Worm (Caenorhabditis elegans) whole organism, L4 larva: Measurements from ENCODE around the gene nspc-13.

Source experiments
- Y48G9A.11 ChIP-seq: fragments of 200-800 bp; sonication (Bioruptor generic); IDR thresholded peaks from 2 replicates; pipeline ENCODE4 v1.3.6; 2022; ENCODE audit warnings: missing genetic modification reagents, missing genetic modification characterization, missing compliant biosample characterization
- Y5F2A.4 ChIP-seq: fragments of 200-800 bp; sonication (Bioruptor generic); optimal IDR thresholded peaks from 2 replicates; lab custom pipeline; 2018; ENCODE audit warnings: mild to moderate bottlenecking, missing genetic modification characterization, missing compliant biosample characterization
- Y75B8A.6 ChIP-seq: fragments of 200-800 bp; sonication (Bioruptor generic); IDR thresholded peaks from 2 replicates; pipeline ENCODE4 v1.3.6; 2022; ENCODE audit warnings: missing genetic modification reagents, missing genetic modification characterization, missing compliant biosample characterization
- ZK337.2 ChIP-seq: fragments of 200-800 bp; sonication (Bioruptor generic); IDR thresholded peaks from 2 replicates; pipeline ENCODE4 v1.3.6; 2022; ENCODE audit warnings: missing genetic modification reagents, missing genetic modification characterization, missing compliant biosample characterization
- ZK546.5 ChIP-seq, 2 experiments: sonication (generic microtip); optimal IDR thresholded peaks; 2 replicates each; lab custom pipeline; 2017; ENCODE audit warnings: missing biosample characterization in 2 of 2, missing genetic modification characterization in 2 of 2
- aha-1 ChIP-seq: fragments of 150-350 bp; peaks from one replicate; lab custom pipeline; 2014; ENCODE audit warnings: missing biosample characterization, missing genetic modification characterization
- ceh-28 ChIP-seq: fragments of 150-350 bp; optimal IDR thresholded peaks from 2 replicates; lab custom pipeline; 2014; ENCODE audit warnings: missing biosample characterization, missing genetic modification reagents, missing genetic modification characterization
- ceh-32 ChIP-seq: sonication (generic microtip); optimal IDR thresholded peaks from 2 replicates; lab custom pipeline; 2016; ENCODE audit warnings: mild to moderate bottlenecking, missing genetic modification characterization, missing compliant biosample characterization; ENCODE audit not compliant: poor library complexity
- ctbp-1 ChIP-seq: fragments of 200-800 bp; sonication (Bioruptor generic); IDR thresholded peaks from 2 replicates; pipeline ENCODE4 v1.3.6; 2022; ENCODE audit warnings: missing genetic modification reagents, missing genetic modification characterization, missing compliant biosample characterization
- dmd-6 ChIP-seq: fragments of 200-800 bp; sonication (Bioruptor generic); IDR thresholded peaks from 2 replicates; pipeline ENCODE4 v1.3.6; 2022; ENCODE audit warnings: missing genetic modification reagents, missing genetic modification characterization, missing compliant biosample characterization
- dmd-8 ChIP-seq: fragments of 200-800 bp; sonication (Bioruptor generic); IDR thresholded peaks from 2 replicates; pipeline ENCODE4 v1.3.6; 2022; ENCODE audit warnings: missing genetic modification characterization, missing compliant biosample characterization
- dmd-9 ChIP-seq: fragments of 200-800 bp; sonication (Bioruptor generic); IDR thresholded peaks from 2 replicates; pipeline ENCODE4 v1.3.6; 2022; ENCODE audit warnings: missing genetic modification reagents, missing genetic modification characterization, missing compliant biosample characterization
- duxl-1 ChIP-seq: sonication (generic microtip); optimal IDR thresholded peaks from 2 replicates; lab custom pipeline; 2016; ENCODE audit warnings: mild to moderate bottlenecking, missing genetic modification characterization, moderate library complexity, missing compliant biosample characterization; ENCODE audit not compliant: poor library complexity
- egl-43 ChIP-seq: fragments of 200-800 bp; sonication (Bioruptor generic); IDR thresholded peaks from 2 replicates; pipeline ENCODE4 v1.3.6; 2022; ENCODE audit warnings: missing genetic modification reagents, missing genetic modification characterization, missing compliant biosample characterization
- gei-8 ChIP-seq: fragments of 200-800 bp; sonication (Bioruptor generic); optimal IDR thresholded peaks from 2 replicates; lab custom pipeline; 2018; ENCODE audit warnings: mild to moderate bottlenecking, missing genetic modification characterization, missing compliant biosample characterization
- hif-1 ChIP-seq, 2 experiments: sonication (generic microtip); optimal IDR thresholded peaks; 2 replicates each; lab custom pipeline; 2016 to 2017; ENCODE audit warnings: missing compliant biosample characterization in 2 of 2, missing genetic modification characterization in 2 of 2, missing genetic modification reagents in 2 of 2, missing genotype in 2 of 2, mild to moderate bottlenecking in 1 of 2
- hlh-11 ChIP-seq: fragments of 200-800 bp; sonication (Bioruptor generic); optimal IDR thresholded peaks from 2 replicates; lab custom pipeline; 2018; ENCODE audit warnings: mild to moderate bottlenecking, missing genetic modification characterization, missing compliant biosample characterization
- hmg-1.1 ChIP-seq: fragments of 200-800 bp; sonication (Bioruptor generic); IDR thresholded peaks from 2 replicates; pipeline ENCODE4 v1.3.6; 2022; ENCODE audit warnings: missing genetic modification reagents, missing genetic modification characterization, missing compliant biosample characterization
- jun-1 ChIP-seq: fragments of 150-350 bp; optimal IDR thresholded peaks from 2 replicates; lab custom pipeline; 2014; ENCODE audit warnings: missing biosample characterization, missing genetic modification reagents, missing genetic modification characterization
- lim-7 ChIP-seq: fragments of 200-800 bp; sonication (Bioruptor generic); IDR thresholded peaks from 2 replicates; pipeline ENCODE4 v1.3.6; 2022; ENCODE audit warnings: missing genetic modification characterization, missing compliant biosample characterization
- lin-1 ChIP-seq: fragments of 200-800 bp; sonication (Bioruptor generic); IDR thresholded peaks from 2 replicates; pipeline ENCODE4 v1.3.6; 2022; ENCODE audit warnings: missing genetic modification reagents, missing genetic modification characterization, missing compliant biosample characterization
- lin-29 ChIP-seq: fragments of 200-800 bp; sonication (Bioruptor generic); IDR thresholded peaks from 2 replicates; pipeline ENCODE4 v1.3.6; 2022; ENCODE audit warnings: missing genetic modification reagents, missing genetic modification characterization, missing compliant biosample characterization
- lin-39 ChIP-seq: fragments of 150-350 bp; optimal IDR thresholded peaks from 2 replicates; lab custom pipeline; 2014; ENCODE audit warnings: missing biosample characterization, missing genetic modification reagents, missing genetic modification characterization
- madf-5 ChIP-seq, 2 experiments: fragments of 200-800 bp; sonication (Bioruptor generic); IDR thresholded peaks; 2 replicates each; pipeline ENCODE4 v1.3.6; 2022; ENCODE audit warnings: missing compliant biosample characterization in 2 of 2, missing genetic modification characterization in 2 of 2
- madf-9 ChIP-seq: fragments of 200-800 bp; sonication (Bioruptor generic); conservative IDR thresholded peaks from 2 replicates; pipeline ENCODE4 v1.3.6; 2022; ENCODE audit warnings: missing genetic modification reagents, missing genetic modification characterization, missing compliant biosample characterization
- mdl-1 ChIP-seq, 2 experiments: fragments of 150-350 bp in 1 of 2; sonication (generic microtip) in 1 of 2; optimal IDR thresholded peaks; 2 replicates each; lab custom pipeline; 2014 to 2017; ENCODE audit warnings: missing biosample characterization in 2 of 2, missing genetic modification characterization in 2 of 2
- mep-1 ChIP-seq: fragments of 150-350 bp; sonication (generic microtip); optimal IDR thresholded peaks from 3 replicates; lab custom pipeline; 2014; ENCODE audit warnings: missing biosample characterization, missing genetic modification characterization
- mes-2 ChIP-seq: sonication (generic microtip); optimal IDR thresholded peaks from 2 replicates; lab custom pipeline; 2016; ENCODE audit warnings: missing genotype, mild to moderate bottlenecking, missing genetic modification characterization, missing compliant biosample characterization; ENCODE audit not compliant: poor library complexity, severe bottlenecking
- mxl-3 ChIP-seq: fragments of 200-800 bp; sonication (Bioruptor generic); optimal IDR thresholded peaks from 2 replicates; lab custom pipeline; 2018; ENCODE audit warnings: mild to moderate bottlenecking, missing genetic modification characterization, missing compliant biosample characterization
- nhr-102 ChIP-seq: sonication (generic microtip); optimal IDR thresholded peaks from 2 replicates; lab custom pipeline; 2016; ENCODE audit warnings: mild to moderate bottlenecking, missing genetic modification characterization, moderate library complexity, missing compliant biosample characterization
- nhr-111 ChIP-seq: fragments of 200-800 bp; sonication (Bioruptor generic); optimal IDR thresholded peaks from 2 replicates; lab custom pipeline; 2018; ENCODE audit warnings: mild to moderate bottlenecking, missing genetic modification characterization, missing compliant biosample characterization
- nhr-41 ChIP-seq: fragments of 200-800 bp; sonication (Bioruptor generic); IDR thresholded peaks from 2 replicates; pipeline ENCODE4 v1.3.6; 2022; ENCODE audit warnings: missing genetic modification reagents, missing genetic modification characterization, missing compliant biosample characterization
- nhr-42 ChIP-seq: fragments of 200-800 bp; sonication (Bioruptor generic); IDR thresholded peaks from 2 replicates; pipeline ENCODE4 v1.3.6; 2022; ENCODE audit warnings: missing genetic modification characterization, missing compliant biosample characterization
- nhr-48 ChIP-seq: sonication (generic microtip); optimal IDR thresholded peaks from 2 replicates; lab custom pipeline; 2016; ENCODE audit warnings: mild to moderate bottlenecking, missing genetic modification characterization, missing compliant biosample characterization
- nhr-77 ChIP-seq: fragments of 150-350 bp; optimal IDR thresholded peaks from 2 replicates; lab custom pipeline; 2014; ENCODE audit warnings: missing biosample characterization, missing genetic modification characterization
- php-3 ChIP-seq: fragments of 200-800 bp; sonication (Bioruptor generic); IDR thresholded peaks from 2 replicates; pipeline ENCODE4 v1.3.6; 2022; ENCODE audit warnings: missing genetic modification reagents, missing genetic modification characterization, missing compliant biosample characterization
- rbr-2 ChIP-seq: sonication (generic microtip); optimal IDR thresholded peaks from 2 replicates; lab custom pipeline; 2016; ENCODE audit warnings: missing genotype, missing genetic modification characterization, missing compliant biosample characterization
- skn-1 ChIP-seq: fragments of 150-350 bp; optimal IDR thresholded peaks from 2 replicates; lab custom pipeline; 2014; ENCODE audit warnings: missing biosample characterization, missing genetic modification characterization
- snpc-1.2 ChIP-seq: fragments of 200-800 bp; sonication (Bioruptor generic); IDR thresholded peaks from 2 replicates; pipeline ENCODE4 v1.3.6; 2022; ENCODE audit warnings: missing genetic modification reagents, missing genetic modification characterization, missing compliant biosample characterization
- snpc-4 ChIP-seq: fragments of 150-350 bp; optimal IDR thresholded peaks from 2 replicates; lab custom pipeline; 2014; ENCODE audit warnings: missing biosample characterization, missing genetic modification characterization
- spr-1 ChIP-seq: sonication (generic microtip); optimal IDR thresholded peaks from 2 replicates; lab custom pipeline; 2016; ENCODE audit warnings: mild to moderate bottlenecking, missing genetic modification characterization, missing compliant biosample characterization
- unc-130 ChIP-seq: sonication (generic microtip); optimal IDR thresholded peaks from 2 replicates; lab custom pipeline; 2016; ENCODE audit warnings: missing genetic modification reagents, missing genetic modification characterization, missing compliant biosample characterization
- unc-39 ChIP-seq: sonication (generic microtip); optimal IDR thresholded peaks from 2 replicates; lab custom pipeline; 2017; ENCODE audit warnings: missing biosample characterization, missing genetic modification characterization
- unc-62 ChIP-seq, 3 experiments: fragments of 150-350 bp in 1 of 3; sonication (generic microtip); optimal IDR thresholded peaks in 2 of 3; peaks in 1 of 3; 1 replicate in 1 of 3; 2 replicates in 2 of 3; lab custom pipeline; 2014 to 2017; ENCODE audit warnings: missing biosample characterization in 3 of 3, missing genetic modification characterization in 3 of 3, missing genetic modification reagents in 3 of 3, missing genotype in 1 of 3
- vab-7 ChIP-seq: fragments of 200-800 bp; sonication (Bioruptor generic); IDR thresholded peaks from 2 replicates; pipeline ENCODE4 v1.3.6; 2022; ENCODE audit warnings: missing genetic modification reagents, missing genetic modification characterization, missing compliant biosample characterization
- zfp-2 ChIP-seq: sonication (generic microtip); optimal IDR thresholded peaks from 2 replicates; lab custom pipeline; 2016; ENCODE audit warnings: mild to moderate bottlenecking, missing genetic modification characterization, missing compliant biosample characterization
- zip-11 ChIP-seq: fragments of 200-800 bp; sonication (Bioruptor generic); IDR thresholded peaks from 2 replicates; pipeline ENCODE4 v1.3.6; 2022; ENCODE audit warnings: missing genetic modification characterization, missing compliant biosample characterization
- ztf-7 ChIP-seq: fragments of 150-350 bp; optimal IDR thresholded peaks from 2 replicates; lab custom pipeline; 2014; ENCODE audit warnings: missing biosample characterization, missing genetic modification characterization

The nspc-13 gene

DNA sequence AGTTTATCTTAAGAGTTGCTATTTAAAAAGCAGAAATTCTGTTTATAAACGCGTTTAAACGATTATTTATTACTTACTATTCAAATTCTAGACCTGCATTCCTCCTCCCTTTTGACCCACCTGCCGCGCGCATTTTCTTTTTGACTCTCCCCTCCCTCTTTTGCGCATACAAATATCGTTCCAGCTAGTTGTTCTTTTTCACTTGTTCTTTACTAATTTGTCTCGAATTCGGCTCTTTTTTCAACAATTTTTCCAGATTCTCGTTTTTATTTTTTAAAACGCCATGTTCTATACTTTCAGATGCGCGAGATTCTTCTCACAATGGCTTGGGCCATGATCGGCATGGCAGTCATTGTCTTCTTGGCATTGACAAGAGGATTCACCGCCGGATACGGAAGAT is 8.2 kb downstream of the nspc-13 start, which contains the start of gene F19H6.4:
F19H6.4 (plus strand) TSS at position 301 of the 400 bp plus-strand sequence.
- TF ChIP-seq ceh-28, result no peak
- TF ChIP-seq lin-1 (GFP tag; lab: Robert Waterston, UW), result no peak
- TF ChIP-seq ceh-32 (tag; lab: Kevin White, UChicago), result no peak
- TF ChIP-seq rbr-2 (tag; lab: Kevin White, UChicago), result no peak
- TF ChIP-seq nhr-111 (GFP tag; lab: Kevin White, UChicago), result no peak
- no peak for TF ChIP-seq lin-29 (GFP tag; lab: Robert Waterston, UW)
- TF ChIP-seq unc-62 (GFP tag; optimal IDR thresholded peaks at IDR 0.05 in 1 of 2; lab: Kevin White, UChicago), result no peak
- TF ChIP-seq unc-62 (tag; optimal IDR thresholded peaks at IDR 0.05; lab: Kevin White, UChicago), result no peak
- TF ChIP-seq Y5F2A.4, result no peak
- no peak for TF ChIP-seq zfp-2 (tag; lab: Kevin White, UChicago)
- TF ChIP-seq unc-39 (tag; lab: Kevin White, UChicago), result no peak
- TF ChIP-seq mep-1, result no peak

DNA sequence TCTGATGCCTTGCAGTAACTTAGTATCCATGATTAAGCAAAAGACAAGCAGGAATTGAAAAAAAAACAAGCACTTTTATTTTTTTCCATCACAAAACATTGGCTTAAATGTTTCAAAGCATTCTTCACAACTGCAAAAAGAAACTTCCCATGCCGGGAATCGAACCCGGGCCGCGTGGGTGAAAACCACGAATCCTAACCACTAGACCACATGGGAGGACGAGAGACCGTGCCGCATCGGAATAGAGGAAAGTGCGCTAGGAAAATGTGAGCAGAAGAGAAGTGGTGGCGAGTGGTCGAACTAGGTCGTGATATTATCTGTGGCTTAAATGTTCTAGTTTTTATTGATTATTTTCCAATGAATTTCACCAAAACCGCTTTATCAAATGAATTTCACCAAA is 10.3 kb downstream of the nspc-13 start:
- TF ChIP-seq ZK337.2, result no peak
- TF ChIP-seq Y48G9A.11 (GFP tag; lab: Robert Waterston, UW), result peak; percentile 43; the same call in 1 of the 2 replicates
- peak; percentile 60; the same call in 1 of the 2 replicates for TF ChIP-seq dmd-9 (GFP tag; lab: Robert Waterston, UW)
- TF ChIP-seq aha-1 (tag; lab: Kevin White, UChicago), result peak; percentile 94
- TF ChIP-seq php-3 (GFP tag; lab: Robert Waterston, UW), result peak; percentile 65; the same call in 1 of the 2 replicates
- TF ChIP-seq snpc-4 (tag; lab: Kevin White, UChicago), result no peak
- TF ChIP-seq mep-1, result peak; percentile 65
- no peak for TF ChIP-seq ZK546.5 (tag; optimal IDR thresholded peaks at IDR 0.05; lab: Kevin White, UChicago)
- peak; percentile 64; the same call in 1 of the 2 replicates for TF ChIP-seq dmd-8
- TF ChIP-seq nhr-102 (tag; lab: Kevin White, UChicago), result no peak
- TF ChIP-seq spr-1 (tag; lab: Kevin White, UChicago), result peak; percentile 14
- no peak for TF ChIP-seq unc-130 (GFP tag; lab: Kevin White, UChicago)
- no peak for TF ChIP-seq skn-1
- peak; percentile 81 for TF ChIP-seq mes-2
- no peak for TF ChIP-seq nhr-48 (tag; lab: Kevin White, UChicago)
- peak; percentile 82; the same call in 1 of the 2 replicates for TF ChIP-seq nhr-41
- TF ChIP-seq vab-7 (GFP tag; lab: Robert Waterston, UW), result peak; percentile 75
- peak; percentile 88 for TF ChIP-seq lim-7 (GFP tag; lab: Robert Waterston, UW)
- peak; percentile 90 for TF ChIP-seq hmg-1.1
- peak; percentile 0 for TF ChIP-seq gei-8 (GFP tag; lab: Kevin White, UChicago)
- TF ChIP-seq ctbp-1 (GFP tag; lab: Robert Waterston, UW), result peak; percentile 68; the same call in 1 of the 2 replicates
- TF ChIP-seq ztf-7 (tag; lab: Kevin White, UChicago), result peak; percentile 59
- peak; percentile 53 for TF ChIP-seq hlh-11 (tag; lab: Kevin White, UChicago)
- peak; percentile 64 for TF ChIP-seq nhr-77 (tag; lab: Kevin White, UChicago)
- peak; percentile 81 for TF ChIP-seq duxl-1 (tag; lab: Kevin White, UChicago)
- peak; percentile 39 for TF ChIP-seq mxl-3 (GFP tag; lab: Kevin White, UChicago)
- peak; percentile 84 for TF ChIP-seq snpc-1.2 (GFP tag; lab: Robert Waterston, UW)
- peak; percentile 53; the same call in 1 of the 2 replicates for TF ChIP-seq lin-1 (GFP tag; lab: Robert Waterston, UW)
- TF ChIP-seq dmd-6 (GFP tag; lab: Robert Waterston, UW), result peak; percentile 55
- peak; percentile 82 for TF ChIP-seq egl-43 (GFP tag; lab: Robert Waterston, UW)
- no peak for TF ChIP-seq madf-5 (GFP tag; IDR thresholded peaks at IDR 0.05; lab: Robert Waterston, UW)
- TF ChIP-seq mdl-1 (tag; optimal IDR thresholded peaks at IDR 0.05; lab: Kevin White, UChicago), result peak in 1 of 2 experiments; percentile 72
- peak; percentile 55; the same call in 1 of the 2 replicates for TF ChIP-seq madf-9
- TF ChIP-seq Y75B8A.6 (GFP tag; lab: Robert Waterston, UW), result no peak
- TF ChIP-seq zip-11, result no peak
- peak in 1 of 2 experiments; percentile 27 for TF ChIP-seq hif-1 (tag; optimal IDR thresholded peaks at IDR 0.05; lab: Kevin White, UChicago)
- no peak for TF ChIP-seq lin-39 (tag; lab: Kevin White, UChicago)
- TF ChIP-seq nhr-42 (GFP tag; lab: Robert Waterston, UW), result 0 out of 2 replicates have a peak, but pooled peaks have one; percentile 41
- TF ChIP-seq jun-1, result no peak
